Fruit fly (Drosophila melanogaster) whole organism, prepupa: Measurements from ENCODE around the gene Slob.

Experiments used
- Blimp-1 ChIP-seq: fragments of 200-800 bp; sonication (Bioruptor generic); optimal IDR thresholded peaks from 3 replicates; lab custom pipeline; 2017; ENCODE audit warnings: missing biosample characterization, missing genetic modification characterization, mild to moderate bottlenecking, moderate library complexity, missing genetic modification reagents
- CG10631 ChIP-seq: fragments of 200-800 bp; sonication (Bioruptor generic); optimal IDR thresholded peaks from 2 replicates; lab custom pipeline; 2016; ENCODE audit warnings: missing biosample characterization, missing genetic modification characterization
- CG11294 ChIP-seq: fragments of 200-800 bp; sonication (Bioruptor generic); IDR thresholded peaks from 2 replicates; pipeline ENCODE4 v1.3.6; 2022; ENCODE audit warnings: missing biosample characterization, missing genetic modification characterization
- CG11762 ChIP-seq: fragments of 200-800 bp; sonication (Bioruptor generic); optimal IDR thresholded peaks from 3 replicates; lab custom pipeline; 2016; ENCODE audit warnings: missing biosample characterization, missing genetic modification characterization; ENCODE audit not compliant: insufficient read depth
- CG11902 ChIP-seq: fragments of 200-800 bp; sonication (Bioruptor generic); optimal IDR thresholded peaks from 3 replicates; lab custom pipeline; 2016; ENCODE audit warnings: missing biosample characterization, missing genetic modification characterization
- CG15336 ChIP-seq: fragments of 200-800 bp; sonication (Bioruptor generic); IDR thresholded peaks from 2 replicates; pipeline ENCODE4 v1.3.6; 2022; ENCODE audit warnings: missing biosample characterization, missing genetic modification characterization
- CG1621 ChIP-seq: fragments of 200-800 bp; sonication (Bioruptor generic); optimal IDR thresholded peaks from 3 replicates; lab custom pipeline; 2018; ENCODE audit warnings: missing biosample characterization, mild to moderate bottlenecking, missing genetic modification characterization
- CG16779 ChIP-seq: fragments of 200-800 bp; sonication (Bioruptor generic); optimal IDR thresholded peaks from 3 replicates; lab custom pipeline; 2017; ENCODE audit warnings: missing biosample characterization, mild to moderate bottlenecking, missing genetic modification characterization
- CG3032 ChIP-seq: fragments of 200-800 bp; optimal IDR thresholded peaks from 2 replicates; lab custom pipeline; 2019; ENCODE audit warnings: missing biosample characterization, mild to moderate bottlenecking, missing genetic modification characterization, moderate library complexity
- CG31627 ChIP-seq: fragments of 200-800 bp; sonication (Bioruptor generic); optimal IDR thresholded peaks from 3 replicates; lab custom pipeline; 2016; ENCODE audit warnings: missing biosample characterization, missing genetic modification characterization
- CG32006 ChIP-seq: fragments of 200-800 bp; sonication (Bioruptor generic); optimal IDR thresholded peaks from 3 replicates; lab custom pipeline; 2017; ENCODE audit warnings: missing biosample characterization, mild to moderate bottlenecking, missing genetic modification characterization
- CG34406 ChIP-seq: fragments of 200-800 bp; sonication (Bioruptor generic); optimal IDR thresholded peaks from 3 replicates; lab custom pipeline; 2016; ENCODE audit warnings: missing biosample characterization, missing genetic modification characterization
- CG3919 ChIP-seq: fragments of 200-800 bp; sonication (Bioruptor generic); optimal IDR thresholded peaks from 3 replicates; lab custom pipeline; 2016; ENCODE audit warnings: missing biosample characterization, missing genetic modification characterization
- CG4318 ChIP-seq: fragments of 200-800 bp; sonication (Bioruptor generic); optimal IDR thresholded peaks from 3 replicates; lab custom pipeline; 2017; ENCODE audit warnings: missing biosample characterization, mild to moderate bottlenecking, missing genetic modification characterization
- CG6276 ChIP-seq: fragments of 200-800 bp; sonication (Bioruptor generic); optimal IDR thresholded peaks from 2 replicates; lab custom pipeline; 2017; ENCODE audit warnings: missing biosample characterization, mild to moderate bottlenecking, missing genetic modification characterization
- CG6792 ChIP-seq: fragments of 200-800 bp; sonication (Bioruptor generic); optimal IDR thresholded peaks from 3 replicates; lab custom pipeline; 2016; ENCODE audit warnings: missing biosample characterization, missing genetic modification characterization
- CG6808 ChIP-seq: fragments of 200-800 bp; sonication (Bioruptor generic); optimal IDR thresholded peaks from 3 replicates; lab custom pipeline; 2017; ENCODE audit warnings: missing biosample characterization, missing genetic modification characterization, mild to moderate bottlenecking, moderate library complexity, missing genetic modification reagents
- CG6854 ChIP-seq: fragments of 200-800 bp; sonication (Bioruptor generic); optimal IDR thresholded peaks from 2 replicates; lab custom pipeline; 2017; ENCODE audit warnings: missing biosample characterization, mild to moderate bottlenecking, missing genetic modification characterization
- CG8119 ChIP-seq: fragments of 200-800 bp; sonication (Bioruptor generic); IDR thresholded peaks from 3 replicates; pipeline ENCODE4 v1.3.6; 2022; ENCODE audit warnings: missing biosample characterization, missing genetic modification characterization
- CG8319 ChIP-seq: fragments of 200-800 bp; sonication (Bioruptor generic); optimal IDR thresholded peaks from 3 replicates; lab custom pipeline; 2016; ENCODE audit warnings: missing biosample characterization, missing genetic modification characterization
- CG8632 ChIP-seq: fragments of 200-800 bp; sonication (Bioruptor generic); optimal IDR thresholded peaks from 3 replicates; lab custom pipeline; 2016; ENCODE audit warnings: missing biosample characterization, missing genetic modification characterization
- Eip75B ChIP-seq: fragments of 200-800 bp; sonication (Bioruptor generic); optimal IDR thresholded peaks from 3 replicates; lab custom pipeline; 2016; ENCODE audit warnings: missing biosample characterization, missing genetic modification characterization
- Eip78C ChIP-seq: fragments of 200-800 bp; sonication (Bioruptor generic); peaks from one replicate; lab custom pipeline; 2016; ENCODE audit warnings: missing biosample characterization, missing genetic modification characterization
- Eip93F ChIP-seq: fragments of 200-800 bp; sonication (Bioruptor generic); optimal IDR thresholded peaks from 2 replicates; lab custom pipeline; 2016; ENCODE audit warnings: missing biosample characterization, mild to moderate bottlenecking, missing genetic modification characterization
- Ets21C ChIP-seq: fragments of 200-800 bp; sonication (Bioruptor generic); optimal IDR thresholded peaks from 3 replicates; lab custom pipeline; 2016; ENCODE audit warnings: missing biosample characterization, missing genetic modification characterization
- Ets96B ChIP-seq: fragments of 200-800 bp; optimal IDR thresholded peaks from 2 replicates; lab custom pipeline; 2019; ENCODE audit warnings: missing biosample characterization, mild to moderate bottlenecking, missing genetic modification characterization, moderate library complexity
- Gug ChIP-seq: fragments of 200-800 bp; sonication (Bioruptor generic); IDR thresholded peaks from 2 replicates; pipeline ENCODE4 v1.3.6; 2022; ENCODE audit warnings: missing biosample characterization, missing genetic modification characterization
- Hr38 ChIP-seq: sonication (Bioruptor generic); optimal IDR thresholded peaks from 2 replicates; lab custom pipeline; 2016; ENCODE audit warnings: missing biosample characterization, missing genetic modification characterization
- Hr39 ChIP-seq: fragments of 200-800 bp; sonication (Bioruptor generic); optimal IDR thresholded peaks from 2 replicates; lab custom pipeline; 2016; ENCODE audit warnings: missing biosample characterization, missing genetic modification characterization
- Hr4 ChIP-seq: fragments of 200-800 bp; sonication (Bioruptor generic); optimal IDR thresholded peaks from 3 replicates; lab custom pipeline; 2016; ENCODE audit warnings: missing biosample characterization, missing genetic modification characterization
- Lpt ChIP-seq: fragments of 200-800 bp; sonication (Bioruptor generic); optimal IDR thresholded peaks from 3 replicates; lab custom pipeline; 2016; ENCODE audit warnings: missing biosample characterization, missing genetic modification characterization
- Met ChIP-seq: fragments of 200-800 bp; sonication (Bioruptor generic); optimal IDR thresholded peaks from 3 replicates; lab custom pipeline; 2016; ENCODE audit warnings: missing biosample characterization, missing genetic modification characterization
- OdsH ChIP-seq: fragments of 200-800 bp; sonication (Bioruptor generic); optimal IDR thresholded peaks from 3 replicates; lab custom pipeline; 2016; ENCODE audit warnings: missing biosample characterization, missing genetic modification characterization
- Smox ChIP-seq: fragments of 200-800 bp; sonication (Bioruptor generic); optimal IDR thresholded peaks from 3 replicates; lab custom pipeline; 2016; ENCODE audit warnings: missing biosample characterization, missing genetic modification characterization
- Sox102F ChIP-seq: fragments of 200-800 bp; sonication (Bioruptor generic); optimal IDR thresholded peaks from 2 replicates; lab custom pipeline; 2016; ENCODE audit warnings: missing biosample characterization, mild to moderate bottlenecking, missing genetic modification characterization
- Sox14 ChIP-seq: fragments of 200-800 bp; sonication (Bioruptor generic); optimal IDR thresholded peaks from 3 replicates; lab custom pipeline; 2016; ENCODE audit warnings: missing biosample characterization, missing genetic modification characterization
- achi ChIP-seq: fragments of 200-800 bp; sonication (Bioruptor generic); optimal IDR thresholded peaks from 3 replicates; lab custom pipeline; 2016; ENCODE audit warnings: missing biosample characterization, missing genetic modification characterization
- acj6 ChIP-seq: fragments of 200-800 bp; sonication (Bioruptor generic); optimal IDR thresholded peaks from 3 replicates; lab custom pipeline; 2016; ENCODE audit warnings: missing biosample characterization, missing genetic modification characterization
- cyc ChIP-seq: fragments of 200-800 bp; sonication (Bioruptor generic); optimal IDR thresholded peaks from 3 replicates; lab custom pipeline; 2016; ENCODE audit warnings: missing biosample characterization, missing genetic modification characterization
- dac ChIP-seq: fragments of 200-800 bp; sonication (Bioruptor generic); optimal IDR thresholded peaks from 2 replicates; lab custom pipeline; 2017; ENCODE audit warnings: missing biosample characterization, mild to moderate bottlenecking, missing genetic modification characterization
- dsx ChIP-seq: fragments of 200-800 bp; optimal IDR thresholded peaks from 3 replicates; lab custom pipeline; 2019; ENCODE audit warnings: missing biosample characterization, mild to moderate bottlenecking, missing genetic modification characterization, moderate library complexity; ENCODE audit not compliant: poor library complexity, severe bottlenecking
- eg ChIP-seq: fragments of 200-800 bp; sonication (Bioruptor generic); IDR thresholded peaks from 3 replicates; pipeline ENCODE4 v1.3.6; 2022; ENCODE audit warnings: missing biosample characterization, missing genetic modification characterization
- esn ChIP-seq: fragments of 200-800 bp; sonication (Bioruptor generic); optimal IDR thresholded peaks from 2 replicates; lab custom pipeline; 2016; ENCODE audit warnings: missing biosample characterization, mild to moderate bottlenecking, missing genetic modification characterization, moderate library complexity
- fd59A ChIP-seq: fragments of 200-800 bp; sonication (Bioruptor generic); optimal IDR thresholded peaks from 2 replicates; lab custom pipeline; 2017; ENCODE audit warnings: missing biosample characterization, mild to moderate bottlenecking, missing genetic modification characterization, missing genetic modification reagents
- fkh ChIP-seq: fragments of 200-800 bp; sonication (Bioruptor generic); optimal IDR thresholded peaks from 3 replicates; lab custom pipeline; 2017; ENCODE audit warnings: missing biosample characterization, mild to moderate bottlenecking, missing genetic modification characterization, moderate library complexity
- lz ChIP-seq: fragments of 200-800 bp; sonication (Bioruptor generic); optimal IDR thresholded peaks from 3 replicates; lab custom pipeline; 2016; ENCODE audit warnings: missing biosample characterization, missing genetic modification characterization
- net ChIP-seq: fragments of 200-800 bp; sonication (Bioruptor generic); optimal IDR thresholded peaks from 3 replicates; lab custom pipeline; 2016; ENCODE audit warnings: missing biosample characterization, missing genetic modification characterization
- pdm3 ChIP-seq: fragments of 200-800 bp; sonication (Bioruptor generic); optimal IDR thresholded peaks from 3 replicates; lab custom pipeline; 2016; ENCODE audit warnings: missing biosample characterization, missing genetic modification characterization
- salr ChIP-seq, 2 experiments: fragments of 200-800 bp; sonication (Bioruptor generic); optimal IDR thresholded peaks; 3 replicates each; lab custom pipeline; 2016 to 2018; ENCODE audit warnings: missing biosample characterization in 2 of 2, missing genetic modification characterization in 2 of 2, mild to moderate bottlenecking in 1 of 2
- spab ChIP-seq: fragments of 200-800 bp; sonication (Bioruptor generic); optimal IDR thresholded peaks from 2 replicates; lab custom pipeline; 2017; ENCODE audit warnings: missing biosample characterization, mild to moderate bottlenecking, missing genetic modification characterization, missing genetic modification reagents
- ss ChIP-seq, 2 experiments: fragments of 200-800 bp; sonication (Bioruptor generic); optimal IDR thresholded peaks; 2 replicates in 1 of 2; 3 replicates in 1 of 2; lab custom pipeline; 2017 to 2018; ENCODE audit warnings: mild to moderate bottlenecking in 2 of 2, missing biosample characterization in 2 of 2, missing genetic modification characterization in 2 of 2, moderate library complexity in 1 of 2
- topi ChIP-seq: fragments of 200-800 bp; sonication (Bioruptor generic); optimal IDR thresholded peaks from 3 replicates; lab custom pipeline; 2016; ENCODE audit warnings: missing biosample characterization, missing genetic modification characterization
- vri ChIP-seq: fragments of 200-800 bp; sonication (Bioruptor generic); optimal IDR thresholded peaks from 3 replicates; lab custom pipeline; 2016; ENCODE audit warnings: missing biosample characterization, mild to moderate bottlenecking, missing genetic modification characterization

Slob gene

DNA sequence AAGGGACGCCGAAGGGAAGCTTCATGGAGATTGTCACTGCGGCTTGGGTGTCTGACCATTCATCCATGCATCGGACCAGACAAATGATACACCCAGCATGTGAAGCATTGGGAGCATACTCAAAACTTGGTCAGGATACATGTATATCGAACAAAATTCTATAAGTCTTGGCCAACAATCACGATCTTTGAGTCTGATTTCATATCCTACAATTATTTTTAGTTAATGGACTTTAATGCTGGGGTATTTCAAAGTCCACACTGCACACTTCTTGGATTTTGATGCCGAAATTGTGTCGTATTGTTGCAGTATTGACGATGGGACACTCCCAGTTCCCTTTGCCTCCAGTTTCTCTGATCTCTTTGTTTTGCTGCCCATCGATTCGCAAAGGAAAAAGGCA is 55.6 kb downstream of the Slob start:
- TF ChIP-seq CG4318 (GFP tag; lab: Kevin White, UChicago) = no peak
- TF ChIP-seq CG16779 (tag; lab: Kevin White, UChicago) = no peak
- TF ChIP-seq vri (GFP tag; lab: Kevin White, UChicago) = peak; percentile 30
- TF ChIP-seq Ets21C (GFP tag; lab: Kevin White, UChicago) = peak; percentile 18
- peak; percentile 3 for TF ChIP-seq CG10631 (GFP tag; lab: Kevin White, UChicago)
- TF ChIP-seq CG8632 (GFP tag; lab: Kevin White, UChicago) = peak; percentile 21
- TF ChIP-seq Eip78C (GFP tag; lab: Kevin White, UChicago) = peak; percentile 87
- no peak for TF ChIP-seq CG15336 (GFP tag; lab: Robert Waterston, UW)
- no peak for TF ChIP-seq CG6854 (GFP tag; lab: Kevin White, UChicago)
- TF ChIP-seq pdm3 = peak; percentile 53
- no peak for TF ChIP-seq CG3032 (tag; lab: Kevin White, UChicago)
- peak; percentile 24 for TF ChIP-seq Blimp-1 (GFP tag; lab: Kevin White, UChicago)
- TF ChIP-seq CG31627 (GFP tag; lab: Kevin White, UChicago) = peak; percentile 67
- no peak for TF ChIP-seq Gug (GFP tag; lab: Robert Waterston, UW)
- no peak for TF ChIP-seq CG32006 (GFP tag; lab: Kevin White, UChicago)
- peak; percentile 58 for TF ChIP-seq acj6
- no peak for TF ChIP-seq CG8119 (GFP tag; lab: Robert Waterston, UW)
- TF ChIP-seq CG1621 (tag; lab: Kevin White, UChicago) = no peak
- TF ChIP-seq fkh = no peak
- TF ChIP-seq fd59A (GFP tag; lab: Kevin White, UChicago) = no peak
- no peak for TF ChIP-seq CG6276 (GFP tag; lab: Kevin White, UChicago)
- TF ChIP-seq Lpt (GFP tag; lab: Kevin White, UChicago) = no peak
- TF ChIP-seq dsx (GFP tag; lab: Kevin White, UChicago) = peak; percentile 1
- TF ChIP-seq Met (GFP tag; lab: Kevin White, UChicago) = peak; percentile 77
- TF ChIP-seq net (GFP tag; lab: Kevin White, UChicago) = peak; percentile 16
- peak; percentile 54 for TF ChIP-seq lz (GFP tag; lab: Kevin White, UChicago)
- TF ChIP-seq eg (GFP tag; lab: Robert Waterston, UW) = no peak
- TF ChIP-seq esn (GFP tag; lab: Kevin White, UChicago) = peak; percentile 66
- peak; percentile 14 for TF ChIP-seq Eip93F
- TF ChIP-seq Hr38 = no peak
- TF ChIP-seq Hr39 (GFP tag; lab: Kevin White, UChicago) = peak; percentile 74
- peak; percentile 41 for TF ChIP-seq Sox14 (GFP tag; lab: Kevin White, UChicago)
- TF ChIP-seq achi (GFP tag; lab: Kevin White, UChicago) = peak; percentile 41
- no peak for TF ChIP-seq Ets96B (tag; lab: Kevin White, UChicago)
- TF ChIP-seq spab (GFP tag; lab: Kevin White, UChicago) = no peak
- peak; percentile 50 for TF ChIP-seq Smox (GFP tag; lab: Kevin White, UChicago)
- TF ChIP-seq Eip75B (GFP tag; lab: Kevin White, UChicago) = peak; percentile 55
- TF ChIP-seq CG11294 (GFP tag; lab: Robert Waterston, UW) = no peak
- TF ChIP-seq cyc (GFP tag; lab: Kevin White, UChicago) = peak; percentile 70
- TF ChIP-seq Sox102F (GFP tag; lab: Kevin White, UChicago) = peak; percentile 60
- peak; percentile 43 for TF ChIP-seq OdsH
- no peak for TF ChIP-seq CG11762 (GFP tag; lab: Kevin White, UChicago)
- no peak for TF ChIP-seq dac
- peak; percentile 70 for TF ChIP-seq CG3919
- TF ChIP-seq CG6808 = no peak
- TF ChIP-seq Hr4 = no peak
- TF ChIP-seq salr (GFP tag; optimal IDR thresholded peaks at IDR 0.05; lab: Kevin White, UChicago) = no peak
- TF ChIP-seq CG34406 (GFP tag; lab: Kevin White, UChicago) = peak; percentile 64
- TF ChIP-seq topi (GFP tag; lab: Kevin White, UChicago) = peak; percentile 72
- TF ChIP-seq CG8319 = peak; percentile 15
- TF ChIP-seq CG6792 (GFP tag; lab: Kevin White, UChicago) = peak; percentile 65
- peak; percentile 74 for TF ChIP-seq CG11902 (GFP tag; lab: Kevin White, UChicago)
- TF ChIP-seq ss (GFP tag; optimal IDR thresholded peaks at IDR 0.05; lab: Kevin White, UChicago) = no peak
